Worm (Caenorhabditis elegans) whole organism, young adult: Measurements from ENCODE around the gene F54E7.9.
A peak's percentile ranks its signal among the peaks of the same experiment; 100 is the strongest.

Experiments
- egl-44 ChIP-seq: fragments of 200-800 bp; sonication (Bioruptor generic); IDR thresholded peaks from 2 replicates; pipeline ENCODE4 v1.3.6; 2022; ENCODE audit warnings: missing genetic modification reagents, missing genetic modification characterization, missing compliant biosample characterization
- nfya-2 ChIP-seq: fragments of 200-800 bp; sonication (Bioruptor generic); IDR thresholded peaks from 2 replicates; pipeline ENCODE4 v1.3.6; 2022; ENCODE audit warnings: missing genetic modification reagents, missing genetic modification characterization, missing compliant biosample characterization
- snpc-4 ChIP-seq, 5 experiments: fragments of 150-350 bp in 1 of 5; sonication (generic microtip) in 4 of 5; optimal IDR thresholded peaks; 2 replicates each; lab custom pipeline; 2014 to 2018; ENCODE audit warnings: missing genetic modification characterization in 5 of 5, missing biosample characterization in 3 of 5, antibody characterized with exemption in 2 of 5, mild to moderate bottlenecking in 2 of 5, missing compliant biosample characterization in 2 of 5, missing genotype in 2 of 5, moderate library complexity in 2 of 5, missing genetic modification reagents in 1 of 5
- sptf-2 ChIP-seq: fragments of 200-800 bp; sonication (Bioruptor generic); optimal IDR thresholded peaks from 2 replicates; lab custom pipeline; 2018; ENCODE audit warnings: mild to moderate bottlenecking, missing genetic modification characterization, missing compliant biosample characterization
- unc-62 ChIP-seq: fragments of 150-350 bp; optimal IDR thresholded peaks from 2 replicates; lab custom pipeline; 2014; ENCODE audit warnings: missing biosample characterization, missing genetic modification reagents, missing genetic modification characterization

- TF ChIP-seq snpc-4 (GFP tag; optimal IDR thresholded peaks at IDR 0.05; lab: Kevin White, UChicago), result peak; percentile 57
- peak; percentile 32 to 85 (median 59) for TF ChIP-seq snpc-4 (tag; optimal IDR thresholded peaks at IDR 0.05; lab: Kevin White, UChicago)
- no peak for TF ChIP-seq nfya-2
- no peak for TF ChIP-seq egl-44 (GFP tag; lab: Robert Waterston, UW)
- no peak for TF ChIP-seq sptf-2 (GFP tag; lab: Kevin White, UChicago)
- TF ChIP-seq unc-62 (GFP tag; lab: Kevin White, UChicago), result no peak
Observed at ce11 chrIII:5706077-5706627, 28.5 kb upstream of the F54E7.9 start, which contains the start of gene rpl-23.
